Fruit fly (Drosophila melanogaster) whole organism, embryonic: ENCODE measurements around the gene Syx13.

Experiments
- Ada2b ChIP-seq: fragments of 200-800 bp; sonication (Bioruptor generic); IDR thresholded peaks from 2 replicates; pipeline ENCODE4 v1.3.6; 2022; ENCODE audit warnings: missing biosample characterization, missing genetic modification characterization
- CG10147 ChIP-seq: fragments of 200-800 bp; sonication (Bioruptor generic); optimal IDR thresholded peaks from 2 replicates; lab custom pipeline; 2019; ENCODE audit warnings: missing biosample characterization, mild to moderate bottlenecking, missing genetic modification characterization, moderate library complexity
- CG12219 ChIP-seq: fragments of 200-800 bp; sonication (Bioruptor generic); optimal IDR thresholded peaks from 3 replicates; lab custom pipeline; 2018; ENCODE audit warnings: missing biosample characterization, mild to moderate bottlenecking, missing genetic modification characterization
- CG1233 ChIP-seq: fragments of 200-800 bp; sonication (Bioruptor generic); optimal IDR thresholded peaks from 4 replicates; lab custom pipeline; 2018; ENCODE audit warnings: missing biosample characterization, mild to moderate bottlenecking, missing genetic modification characterization
- CG12942 ChIP-seq: fragments of 200-800 bp; sonication (Bioruptor generic); optimal IDR thresholded peaks from 3 replicates; lab custom pipeline; 2016; ENCODE audit warnings: missing biosample characterization, missing genetic modification characterization
- CG14050 ChIP-seq: fragments of 200-800 bp; sonication (Bioruptor generic); IDR thresholded peaks from 3 replicates; pipeline ENCODE4 v1.3.6; 2022; ENCODE audit warnings: missing biosample characterization, missing genetic modification characterization
- CG14441 ChIP-seq: fragments of 200-800 bp; sonication (Bioruptor generic); IDR thresholded peaks from 2 replicates; pipeline ENCODE4 v1.3.6; 2022; ENCODE audit warnings: missing biosample characterization, missing genetic modification characterization
- CG15269 ChIP-seq: fragments of 200-800 bp; sonication (Bioruptor generic); optimal IDR thresholded peaks from 2 replicates; lab custom pipeline; 2018; ENCODE audit warnings: missing biosample characterization, mild to moderate bottlenecking, missing genetic modification characterization, moderate library complexity
- CG16779 ChIP-seq: fragments of 200-800 bp; sonication (Bioruptor generic); IDR thresholded peaks from 2 replicates; pipeline ENCODE4 v1.3.6; 2022; ENCODE audit warnings: missing biosample characterization, missing genetic modification characterization
- CG17568 ChIP-seq: fragments of 200-800 bp; sonication (Bioruptor generic); optimal IDR thresholded peaks from 2 replicates; lab custom pipeline; 2018; ENCODE audit warnings: missing biosample characterization, mild to moderate bottlenecking, missing genetic modification characterization, moderate library complexity
- CG18619 ChIP-seq: fragments of 200-800 bp; sonication (Bioruptor generic); optimal IDR thresholded peaks from 3 replicates; lab custom pipeline; 2017; ENCODE audit warnings: missing biosample characterization, mild to moderate bottlenecking, missing genetic modification characterization
- CG2678 ChIP-seq: fragments of 200-800 bp; sonication (Bioruptor generic); optimal IDR thresholded peaks from 3 replicates; lab custom pipeline; 2019; ENCODE audit warnings: missing biosample characterization, mild to moderate bottlenecking, missing genetic modification characterization, moderate library complexity
- CG32767 ChIP-seq: fragments of 200-800 bp; sonication (Bioruptor generic); IDR thresholded peaks from 2 replicates; pipeline ENCODE4 v1.3.6; 2022; ENCODE audit warnings: missing biosample characterization, missing genetic modification characterization
- CG4424 ChIP-seq: fragments of 200-800 bp; sonication (Bioruptor generic); optimal IDR thresholded peaks from 3 replicates; lab custom pipeline; 2016; ENCODE audit warnings: missing biosample characterization, missing genetic modification characterization
- CG5245 ChIP-seq: fragments of 200-800 bp; sonication (Bioruptor generic); optimal IDR thresholded peaks from 3 replicates; lab custom pipeline; 2016; ENCODE audit warnings: missing biosample characterization, missing genetic modification characterization
- CG7928 ChIP-seq: fragments of 200-800 bp; sonication (Bioruptor generic); optimal IDR thresholded peaks from 2 replicates; lab custom pipeline; 2017; ENCODE audit warnings: missing biosample characterization, mild to moderate bottlenecking, missing genetic modification characterization
- CTCF ChIP-seq: fragments of 200-800 bp; sonication (Bioruptor generic); optimal IDR thresholded peaks from 2 replicates; lab custom pipeline; 2017; ENCODE audit warnings: missing biosample characterization, mild to moderate bottlenecking, missing genetic modification characterization, moderate library complexity
- Camta ChIP-seq: fragments of 200-800 bp; sonication (Bioruptor generic); optimal IDR thresholded peaks from 2 replicates; lab custom pipeline; 2016; ENCODE audit warnings: missing biosample characterization, missing genetic modification characterization
- D19A ChIP-seq: fragments of 200-800 bp; optimal IDR thresholded peaks from 3 replicates; lab custom pipeline; 2019; ENCODE audit warnings: missing biosample characterization, mild to moderate bottlenecking, missing genetic modification characterization, moderate library complexity
- Gsc ChIP-seq: fragments of 200-800 bp; sonication (Bioruptor generic); IDR thresholded peaks from 2 replicates; pipeline ENCODE4 v1.3.6; 2022; ENCODE audit warnings: missing biosample characterization, missing genetic modification characterization
- Gug ChIP-seq: fragments of 200-800 bp; sonication (Bioruptor generic); IDR thresholded peaks from 4 replicates; pipeline ENCODE4 v1.3.6; 2022; ENCODE audit warnings: missing biosample characterization, missing genetic modification characterization
- HLH3B ChIP-seq: fragments of 200-800 bp; sonication (Bioruptor generic); IDR thresholded peaks from 2 replicates; pipeline ENCODE4 v1.3.6; 2022; ENCODE audit warnings: missing biosample characterization, missing genetic modification characterization
- Hey ChIP-seq: fragments of 200-800 bp; sonication (Bioruptor generic); optimal IDR thresholded peaks from 3 replicates; lab custom pipeline; 2018; ENCODE audit warnings: missing biosample characterization, mild to moderate bottlenecking, missing genetic modification characterization
- Jarid2 ChIP-seq: fragments of 200-800 bp; sonication (Bioruptor generic); optimal IDR thresholded peaks from 3 replicates; lab custom pipeline; 2017; ENCODE audit warnings: mild to moderate bottlenecking, missing biosample characterization, missing genetic modification reagents, missing genetic modification characterization
- Lhr ChIP-seq: fragments of 200-800 bp; sonication (Bioruptor generic); optimal IDR thresholded peaks from 3 replicates; lab custom pipeline; 2017; ENCODE audit warnings: mild to moderate bottlenecking, missing biosample characterization, missing genetic modification reagents, missing genetic modification characterization
- Meics ChIP-seq: fragments of 200-800 bp; sonication (Bioruptor generic); optimal IDR thresholded peaks from 2 replicates; lab custom pipeline; 2017; ENCODE audit warnings: missing biosample characterization, mild to moderate bottlenecking, missing genetic modification characterization
- Myb ChIP-seq: fragments of 200-800 bp; sonication (Bioruptor generic); optimal IDR thresholded peaks from 2 replicates; lab custom pipeline; 2016; ENCODE audit warnings: missing biosample characterization, missing genetic modification characterization
- Nf-YC ChIP-seq: fragments of 200-800 bp; optimal IDR thresholded peaks from 3 replicates; lab custom pipeline; 2019; ENCODE audit warnings: missing biosample characterization, mild to moderate bottlenecking, missing genetic modification characterization, moderate library complexity
- Rx ChIP-seq: fragments of 200-800 bp; sonication (Bioruptor generic); IDR thresholded peaks from 2 replicates; pipeline ENCODE4 v1.3.6; 2022; ENCODE audit warnings: missing biosample characterization, missing genetic modification characterization
- Six4 ChIP-seq: fragments of 200-800 bp; sonication (Bioruptor generic); optimal IDR thresholded peaks from 2 replicates; lab custom pipeline; 2016; ENCODE audit warnings: missing biosample characterization, missing genetic modification characterization
- Spps ChIP-seq: fragments of 200-800 bp; sonication (Bioruptor generic); optimal IDR thresholded peaks from 2 replicates; lab custom pipeline; 2018; ENCODE audit warnings: missing biosample characterization, mild to moderate bottlenecking, missing genetic modification characterization
- Vsx1 ChIP-seq: fragments of 200-800 bp; sonication (Bioruptor generic); optimal IDR thresholded peaks from 2 replicates; lab custom pipeline; 2017; ENCODE audit warnings: missing biosample characterization, mild to moderate bottlenecking, missing genetic modification characterization, missing genetic modification reagents
- aop ChIP-seq: fragments of 200-800 bp; sonication (Bioruptor generic); IDR thresholded peaks from 2 replicates; pipeline ENCODE4 v1.3.6; 2022; ENCODE audit warnings: missing biosample characterization, missing genetic modification characterization
- az2 ChIP-seq: fragments of 200-800 bp; sonication (Bioruptor generic); optimal IDR thresholded peaks from 3 replicates; lab custom pipeline; 2016; ENCODE audit warnings: missing biosample characterization, missing genetic modification characterization
- bbx ChIP-seq: fragments of 200-800 bp; sonication (Bioruptor generic); IDR thresholded peaks from 2 replicates; pipeline ENCODE4 v1.3.6; 2022; ENCODE audit warnings: missing biosample characterization, missing genetic modification characterization; ENCODE audit not compliant: partially characterized antibody
- cas ChIP-seq: fragments of 200-800 bp; sonication (Bioruptor generic); IDR thresholded peaks from 2 replicates; pipeline ENCODE4 v1.3.6; 2022; ENCODE audit warnings: missing biosample characterization, missing genetic modification characterization
- hth ChIP-seq: fragments of >200 bp; optimal IDR thresholded peaks from 2 replicates; lab custom pipeline; 2017; ENCODE audit warnings: inconsistent platforms
- lmd ChIP-seq: fragments of 200-800 bp; sonication (Bioruptor generic); IDR thresholded peaks from 2 replicates; pipeline ENCODE4 v1.3.6; 2022; ENCODE audit warnings: missing biosample characterization, missing genetic modification characterization
- lov ChIP-seq, 2 experiments: fragments of 200-800 bp in 1 of 2; fragments of >200 bp in 1 of 2; sonication (Bioruptor generic) in 1 of 2; IDR thresholded peaks in 1 of 2; optimal IDR thresholded peaks in 1 of 2; 2 replicates in 1 of 2; 3 replicates in 1 of 2; pipeline versions ENCODE4 v1.3.6 to Lab custom; 2017 to 2022; ENCODE audit warnings: missing biosample characterization in 1 of 2, missing genetic modification characterization in 1 of 2
- maf-S ChIP-seq: fragments of 200-800 bp; sonication (Bioruptor generic); optimal IDR thresholded peaks from 2 replicates; lab custom pipeline; 2016; ENCODE audit warnings: missing biosample characterization, missing genetic modification characterization
- onecut ChIP-seq: fragments of 200-800 bp; sonication (Bioruptor generic); IDR thresholded peaks from 2 replicates; pipeline ENCODE4 v1.3.6; 2022; ENCODE audit warnings: missing biosample characterization, missing genetic modification characterization
- pho ChIP-seq: fragments of 200-800 bp; sonication (Bioruptor generic); optimal IDR thresholded peaks from 2 replicates; lab custom pipeline; 2016; ENCODE audit warnings: missing biosample characterization, missing genetic modification characterization
- pzg ChIP-seq: fragments of 200-800 bp; sonication (Bioruptor generic); optimal IDR thresholded peaks from 3 replicates; lab custom pipeline; 2018; ENCODE audit warnings: missing biosample characterization, mild to moderate bottlenecking, missing genetic modification characterization, moderate library complexity
- repo ChIP-seq: fragments of 200-800 bp; sonication (Bioruptor generic); optimal IDR thresholded peaks from 2 replicates; lab custom pipeline; 2016; ENCODE audit warnings: missing biosample characterization, missing genetic modification characterization
- sr ChIP-seq: fragments of 200-800 bp; sonication (Bioruptor generic); IDR thresholded peaks from 3 replicates; pipeline ENCODE4 v1.3.6; 2022; ENCODE audit warnings: missing biosample characterization, missing genetic modification characterization
- tio ChIP-seq: fragments of 200-800 bp; sonication (Bioruptor generic); optimal IDR thresholded peaks from 2 replicates; lab custom pipeline; 2017; ENCODE audit warnings: missing biosample characterization, missing genetic modification characterization, inconsistent platforms
- trh ChIP-seq: fragments of 200-800 bp; sonication (Bioruptor generic); optimal IDR thresholded peaks from 2 replicates; lab custom pipeline; 2016; ENCODE audit warnings: missing biosample characterization, missing genetic modification characterization
- tx ChIP-seq: fragments of 200-800 bp; sonication (Bioruptor generic); optimal IDR thresholded peaks from 2 replicates; lab custom pipeline; 2016; ENCODE audit warnings: missing biosample characterization, missing genetic modification characterization
- zf30C ChIP-seq: fragments of 200-800 bp; sonication (Bioruptor generic); optimal IDR thresholded peaks from 3 replicates; lab custom pipeline; 2018; ENCODE audit warnings: missing biosample characterization, mild to moderate bottlenecking, missing genetic modification characterization

The Syx13 gene

DNA sequence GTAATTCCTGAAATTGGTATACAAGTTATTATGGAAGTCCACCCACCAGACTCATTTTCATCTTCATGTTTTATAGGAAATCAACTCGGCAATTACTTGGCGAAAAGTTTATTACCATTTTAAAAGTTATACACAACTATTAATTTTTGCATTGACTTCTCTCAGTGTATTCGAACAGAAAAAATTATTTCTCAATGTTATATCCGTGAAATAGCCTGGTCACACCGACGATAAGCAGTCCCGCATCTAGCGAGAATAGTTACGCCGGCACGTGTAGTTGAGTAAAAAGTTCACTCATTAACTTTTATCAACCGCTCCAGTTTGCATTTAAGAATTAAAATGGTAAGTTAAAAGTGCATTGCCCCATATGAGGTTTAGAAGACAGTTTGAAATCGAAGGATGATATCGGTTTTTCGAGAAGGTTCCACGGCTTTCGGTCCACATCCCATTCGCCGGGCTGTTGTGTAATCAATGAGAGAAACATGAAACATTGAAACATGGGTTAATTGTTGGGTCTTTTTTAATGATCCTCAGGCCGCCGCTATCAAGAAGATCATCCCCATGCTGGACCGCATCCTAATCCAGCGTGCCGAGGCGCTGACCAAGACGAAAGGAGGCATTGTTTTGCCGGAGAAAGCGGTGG is 28.3 kb upstream of the Syx13 start, which contains the start of gene CG11267 (continued):
- TF ChIP-seq repo (GFP tag; lab: Kevin White, UChicago), result peak; percentile 47
- TF ChIP-seq onecut (GFP tag; lab: Robert Waterston, UW), result peak; percentile 84
- TF ChIP-seq aop (GFP tag; lab: Robert Waterston, UW), result peak; percentile 85
- peak; percentile 91 for TF ChIP-seq Rx (GFP tag; lab: Robert Waterston, UW)
- peak; percentile 51 for TF ChIP-seq pzg
- TF ChIP-seq bbx (GFP tag; lab: Robert Waterston, UW), result no peak
- peak; percentile 78 for TF ChIP-seq D19A (tag; lab: Kevin White, UChicago)
- TF ChIP-seq CG12219 (GFP tag; lab: Kevin White, UChicago), result peak; percentile 81
- TF ChIP-seq CG15269 (tag; lab: Kevin White, UChicago), result peak; percentile 82
- peak; percentile 59 for TF ChIP-seq Camta (GFP tag; lab: Kevin White, UChicago)
- peak; percentile 85 for TF ChIP-seq lmd (GFP tag; lab: Robert Waterston, UW)
- peak; percentile 77; the same call in 1 of the 2 replicates for TF ChIP-seq cas (GFP tag; lab: Robert Waterston, UW)
- peak; percentile 62 for TF ChIP-seq CG17568 (GFP tag; lab: Kevin White, UChicago)
- peak; percentile 54 for TF ChIP-seq Myb (GFP tag; lab: Kevin White, UChicago)
- peak; percentile 62 for TF ChIP-seq CG32767 (GFP tag; lab: Robert Waterston, UW)
- TF ChIP-seq Vsx1, result peak; percentile 65
- peak; percentile 67 for TF ChIP-seq az2
- no peak for TF ChIP-seq lov (optimal IDR thresholded peaks at IDR 0.05; lab: Kevin White, UChicago)
- TF ChIP-seq lov (GFP tag; IDR thresholded peaks at IDR 0.05; lab: Robert Waterston, UW), result peak; percentile 83; the same call in 2 of the 3 replicates
- TF ChIP-seq Lhr (GFP tag; lab: Kevin White, UChicago), result peak; percentile 15
- peak; percentile 92 for TF ChIP-seq CG2678 (tag; lab: Kevin White, UChicago)
- peak; percentile 94 for TF ChIP-seq Ada2b (GFP tag; lab: Robert Waterston, UW)
- TF ChIP-seq zf30C (GFP tag; lab: Kevin White, UChicago), result peak; percentile 94
- peak; percentile 82 for TF ChIP-seq CG16779 (GFP tag; lab: Robert Waterston, UW)
- TF ChIP-seq Six4 (GFP tag; lab: Kevin White, UChicago), result peak; percentile 78
- TF ChIP-seq CG14441 (GFP tag; lab: Robert Waterston, UW), result peak; percentile 94
- TF ChIP-seq Gsc (GFP tag; lab: Robert Waterston, UW), result no peak
- TF ChIP-seq, all 482 proteins: peak for 401

DNA sequence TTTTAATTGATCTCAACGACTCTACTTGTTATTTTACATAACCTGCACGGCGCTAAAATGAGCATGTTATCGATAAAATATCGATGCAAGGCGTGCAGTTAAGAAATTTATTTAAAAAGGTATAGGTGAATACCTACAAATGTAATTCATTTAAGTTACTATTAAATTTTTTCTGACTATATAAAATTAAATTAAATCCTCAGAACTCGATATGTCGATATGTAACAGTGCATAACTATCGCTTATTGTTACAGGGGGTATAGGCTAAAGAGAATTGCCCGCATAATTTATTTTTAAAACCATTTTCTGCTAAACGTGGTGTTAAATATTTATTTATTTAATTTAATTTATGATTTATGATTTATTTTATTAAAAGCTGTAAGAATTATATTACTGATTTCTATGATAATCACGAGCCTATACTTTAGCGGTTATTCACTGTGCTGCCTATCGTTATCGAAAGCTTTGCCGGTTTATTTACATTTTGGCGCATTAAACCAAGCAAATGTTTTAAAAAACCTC is 26.4 kb upstream of the Syx13 start, which contains the start of the genes mRpL20 and Icmt:
Gene mRpL20 (minus strand): TSS at position 65 of the 522 bp plus-strand sequence.
Gene Icmt (plus strand): TSS at position 464 of the 522 bp plus-strand sequence.
- TF ChIP-seq tio (GFP tag; lab: Kevin White, UChicago) (peak; percentile 83), Jarid2 (peak; percentile 27), tx (peak; percentile 41), Hey (tag; lab: Kevin White, UChicago) (no peak), CG1233 (GFP tag; lab: Kevin White, UChicago) (peak; percentile 88), trh (peak; percentile 60), pho (GFP tag; lab: Kevin White, UChicago) (peak; percentile 46), CG12942 (GFP tag; lab: Kevin White, UChicago) (peak; percentile 88), cas (GFP tag; lab: Robert Waterston, UW) (peak; percentile 92), D19A (tag; lab: Kevin White, UChicago) (peak; percentile 77), CG14050 (GFP tag; lab: Robert Waterston, UW) (peak; percentile 95), Gug (peak; percentile 95), CG18619 (peak; percentile 87), CG10147 (GFP tag; lab: Kevin White, UChicago) (peak; percentile 77), CG4424 (GFP tag; lab: Kevin White, UChicago) (peak; percentile 82), Spps (tag; lab: Kevin White, UChicago) (peak; percentile 74), maf-S (GFP tag; lab: Kevin White, UChicago) (peak; percentile 37), CG7928 (peak; percentile 57), sr (GFP tag; lab: Robert Waterston, UW) (peak; percentile 76; the same call in 2 of the 3 replicates), Nf-YC (tag; lab: Kevin White, UChicago) (peak; percentile 87), CG32767 (GFP tag; lab: Robert Waterston, UW) (peak; percentile 96), HLH3B (GFP tag; lab: Robert Waterston, UW) (peak; percentile 97), hth (no peak), Meics (GFP tag; lab: Kevin White, UChicago) (peak; percentile 85), CTCF (peak; percentile 37), CG5245 (peak; percentile 40)
